Worm (Caenorhabditis elegans) whole organism, early embryonic: ENCODE results near the gene rsp-7.

Source experiments
- ama-1 ChIP-seq: fragments of 150-350 bp; optimal IDR thresholded peaks from 2 replicates; lab custom pipeline; 2014
- ceh-13 ChIP-seq: fragments of 200-800 bp; sonication (Bioruptor generic); optimal IDR thresholded peaks from 2 replicates; lab custom pipeline; 2018; ENCODE audit warnings: mild to moderate bottlenecking, missing genetic modification characterization, missing compliant biosample characterization
- hmbx-1 ChIP-seq: sonication (generic microtip); optimal IDR thresholded peaks from 2 replicates; lab custom pipeline; 2016; ENCODE audit warnings: mild to moderate bottlenecking, missing genetic modification characterization, missing compliant biosample characterization

DNA sequence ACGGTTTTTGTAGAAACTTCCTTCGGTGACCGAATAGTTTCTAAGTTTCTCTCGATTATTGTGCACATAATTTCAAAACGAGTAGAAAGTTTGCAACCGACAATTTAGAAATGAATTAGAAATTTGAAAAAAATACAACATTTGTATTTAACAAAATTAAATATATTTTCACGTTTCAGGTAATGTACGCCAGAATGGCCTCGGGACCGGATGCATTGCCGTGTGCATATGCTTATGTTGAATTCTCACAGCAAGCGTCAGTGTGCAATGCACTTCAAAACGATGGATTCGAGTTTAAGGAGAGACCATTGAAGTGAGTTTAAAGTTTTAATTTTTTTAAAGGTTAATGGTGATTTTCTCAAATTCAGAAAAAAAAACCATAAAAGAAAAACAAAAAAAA lies 1.9 kb downstream of the rsp-7 start, which contains the start of gene marc-2:
- TF ChIP-seq ama-1 (lab: Kevin White, UChicago): no peak
- no peak for TF ChIP-seq hmbx-1 (tag; lab: Kevin White, UChicago)
- TF ChIP-seq ceh-13 (GFP tag; lab: Kevin White, UChicago): no peak
